Fruit fly (Drosophila melanogaster) whole organism, wandering third instar larva: ENCODE measurements around the gene Dcr-1.

ENCODE experiments used
- Hnf4 ChIP-seq: fragments of 200-800 bp; sonication (Bioruptor generic); optimal IDR thresholded peaks from 2 replicates; lab custom pipeline; 2016; ENCODE audit warnings: missing biosample characterization, mild to moderate bottlenecking, missing genetic modification characterization
- OdsH ChIP-seq: fragments of 200-800 bp; sonication (Bioruptor generic); optimal IDR thresholded peaks from 2 replicates; lab custom pipeline; 2016; ENCODE audit warnings: missing biosample characterization, mild to moderate bottlenecking, missing genetic modification characterization
- Rel ChIP-seq, 2 experiments: fragments of 200-800 bp; sonication (Bioruptor generic) in 1 of 2; optimal IDR thresholded peaks; 2 replicates in 1 of 2; 3 replicates in 1 of 2; lab custom pipeline; 2016 to 2019; ENCODE audit warnings: mild to moderate bottlenecking in 2 of 2, missing biosample characterization in 2 of 2, missing genetic modification characterization in 2 of 2, moderate library complexity in 1 of 2
- ey ChIP-seq: fragments of 200-800 bp; sonication (Bioruptor generic); optimal IDR thresholded peaks from 2 replicates; lab custom pipeline; 2016; ENCODE audit warnings: missing biosample characterization, missing genetic modification characterization
- fru ChIP-seq: fragments of 200-800 bp; sonication (Bioruptor generic); optimal IDR thresholded peaks from 3 replicates; lab custom pipeline; 2016; ENCODE audit warnings: missing biosample characterization, mild to moderate bottlenecking, missing genetic modification characterization
- lola ChIP-seq: fragments of >200 bp; optimal IDR thresholded peaks from 2 replicates; lab custom pipeline; 2017; ENCODE audit warnings: missing biosample characterization, missing genetic modification characterization
- pan ChIP-seq: fragments of >200 bp; optimal IDR thresholded peaks from 2 replicates; lab custom pipeline; 2017

dm6 chr3R:22684044-22684947 lies 56.6 kb downstream of the Dcr-1 start:
- no peak for TF ChIP-seq Rel (GFP tag; optimal IDR thresholded peaks at IDR 0.05; lab: Kevin White, UChicago)
- peak; percentile 75 for TF ChIP-seq Rel (tag; optimal IDR thresholded peaks at IDR 0.05; lab: Kevin White, UChicago)
- no peak for TF ChIP-seq pan (lab: Kevin White, UChicago)
- no peak for TF ChIP-seq Hnf4 (GFP tag; lab: Kevin White, UChicago)
- TF ChIP-seq lola, result no peak
- no peak for TF ChIP-seq ey (GFP tag; lab: Kevin White, UChicago)
- TF ChIP-seq fru (GFP tag; lab: Kevin White, UChicago), result no peak
- no peak for TF ChIP-seq OdsH (GFP tag; lab: Kevin White, UChicago)
